Fruit fly (Drosophila melanogaster) whole organism, pupa: ENCODE data around the gene Hml.

Experiments used
- CG14655 ChIP-seq: fragments of 200-800 bp; sonication (Bioruptor generic); optimal IDR thresholded peaks from 3 replicates; lab custom pipeline; 2017; ENCODE audit warnings: mild to moderate bottlenecking, missing biosample characterization, missing genetic modification reagents, missing genetic modification characterization
- CG15710 ChIP-seq: fragments of 200-800 bp; sonication (Bioruptor generic); optimal IDR thresholded peaks from 2 replicates; lab custom pipeline; 2018; ENCODE audit warnings: missing biosample characterization, mild to moderate bottlenecking, missing genetic modification characterization, moderate library complexity
- CG34367 ChIP-seq: fragments of 200-800 bp; sonication (Bioruptor generic); optimal IDR thresholded peaks from 2 replicates; lab custom pipeline; 2018; ENCODE audit warnings: missing biosample characterization, mild to moderate bottlenecking, missing genetic modification characterization
- CG4496 ChIP-seq: fragments of 200-800 bp; sonication (Bioruptor generic); IDR thresholded peaks from 3 replicates; pipeline ENCODE4 v1.3.6; 2022; ENCODE audit warnings: missing biosample characterization, missing genetic modification characterization
- CG8159 ChIP-seq: fragments of 200-800 bp; sonication (Bioruptor generic); optimal IDR thresholded peaks from 3 replicates; lab custom pipeline; 2018; ENCODE audit warnings: missing biosample characterization, mild to moderate bottlenecking, missing genetic modification characterization, moderate library complexity
- CG8301 ChIP-seq: fragments of 200-800 bp; sonication (Bioruptor generic); optimal IDR thresholded peaks from 2 replicates; lab custom pipeline; 2018; ENCODE audit warnings: missing biosample characterization, mild to moderate bottlenecking, missing genetic modification characterization
- D1 ChIP-seq: fragments of 200-800 bp; sonication (Bioruptor generic); optimal IDR thresholded peaks from 2 replicates; lab custom pipeline; 2018; ENCODE audit warnings: missing biosample characterization, mild to moderate bottlenecking, missing genetic modification characterization, moderate library complexity
- fd96Ca ChIP-seq: fragments of 200-800 bp; sonication (Bioruptor generic); IDR thresholded peaks from 3 replicates; pipeline ENCODE4 v1.3.6; 2022; ENCODE audit warnings: missing biosample characterization, missing genetic modification characterization

Hml gene

DNA sequence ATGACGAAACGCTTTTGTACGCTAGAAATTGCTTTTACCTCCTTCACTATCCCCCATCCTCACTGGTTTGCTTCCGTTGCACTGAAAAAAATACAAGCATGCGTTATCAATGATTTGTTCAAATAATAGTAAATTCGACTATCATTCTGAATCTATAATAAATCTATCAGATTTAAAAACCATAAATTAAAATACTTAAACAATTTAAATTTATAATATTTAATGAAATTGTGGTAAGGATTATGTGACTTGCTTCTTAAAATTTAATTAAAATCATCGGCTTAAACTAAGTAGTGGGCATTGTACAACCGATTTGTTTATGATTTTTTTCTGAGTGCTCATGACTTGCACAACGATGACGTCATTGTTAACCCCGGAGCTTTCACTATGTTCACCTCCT, 59.7 kb downstream of the Hml start:
- TF ChIP-seq D1 (tag; lab: Kevin White, UChicago) (no peak), CG8301 (tag; lab: Kevin White, UChicago) (peak; percentile 24), CG15710 (tag; lab: Kevin White, UChicago) (peak; percentile 13), CG14655 (GFP tag; lab: Kevin White, UChicago) (peak; percentile 43), CG34367 (tag; lab: Kevin White, UChicago) (no peak), CG4496 (GFP tag; lab: Robert Waterston, UW) (no peak), CG8159 (tag; lab: Kevin White, UChicago) (peak; percentile 35), fd96Ca (GFP tag; lab: Robert Waterston, UW) (no peak)
